Fruit fly (Drosophila melanogaster) whole organism, embryonic: ENCODE results near the gene Mob3.

Experiments used
- BEAF-32 ChIP-seq: fragments of 200-800 bp; sonication (Bioruptor generic); optimal IDR thresholded peaks from 3 replicates; lab custom pipeline; 2017; ENCODE audit warnings: missing biosample characterization, missing genetic modification characterization, mild to moderate bottlenecking, moderate library complexity, missing genetic modification reagents
- Bgb ChIP-seq: fragments of 200-800 bp; sonication (Bioruptor generic); IDR thresholded peaks from 2 replicates; pipeline ENCODE4 v1.3.6; 2022; ENCODE audit warnings: missing biosample characterization, missing genetic modification characterization; ENCODE audit not compliant: partially characterized antibody
- CG10209 ChIP-seq: fragments of 200-800 bp; sonication (Bioruptor generic); optimal IDR thresholded peaks from 3 replicates; lab custom pipeline; 2017; ENCODE audit warnings: missing biosample characterization, mild to moderate bottlenecking, missing genetic modification characterization, missing genetic modification reagents
- CG11560 ChIP-seq: fragments of 200-800 bp; sonication (Bioruptor generic); IDR thresholded peaks from 3 replicates; pipeline ENCODE4 v1.3.6; 2022; ENCODE audit warnings: missing biosample characterization, missing genetic modification characterization
- CG12942 ChIP-seq: fragments of 200-800 bp; sonication (Bioruptor generic); optimal IDR thresholded peaks from 3 replicates; lab custom pipeline; 2016; ENCODE audit warnings: missing biosample characterization, missing genetic modification characterization
- CG13624 ChIP-seq: fragments of 200-800 bp; sonication (Bioruptor generic); optimal IDR thresholded peaks from 2 replicates; lab custom pipeline; 2016; ENCODE audit warnings: missing biosample characterization, missing genetic modification characterization
- CG14965 ChIP-seq: fragments of 200-800 bp; sonication (Bioruptor generic); optimal IDR thresholded peaks from 2 replicates; lab custom pipeline; 2016; ENCODE audit warnings: missing biosample characterization, missing genetic modification characterization, borderline replicate concordance
- CG15011 ChIP-seq: fragments of 200-800 bp; sonication (Bioruptor generic); optimal IDR thresholded peaks from 3 replicates; lab custom pipeline; 2018; ENCODE audit warnings: missing biosample characterization, mild to moderate bottlenecking, missing genetic modification characterization
- CG15269 ChIP-seq: fragments of 200-800 bp; sonication (Bioruptor generic); optimal IDR thresholded peaks from 2 replicates; lab custom pipeline; 2018; ENCODE audit warnings: missing biosample characterization, mild to moderate bottlenecking, missing genetic modification characterization, moderate library complexity
- CG1529 ChIP-seq: fragments of 200-800 bp; sonication (Bioruptor generic); optimal IDR thresholded peaks from 3 replicates; lab custom pipeline; 2018; ENCODE audit warnings: missing biosample characterization, missing genetic modification characterization
- CG1603 ChIP-seq: fragments of 200-800 bp; sonication (Bioruptor generic); optimal IDR thresholded peaks from 2 replicates; lab custom pipeline; 2019; ENCODE audit warnings: missing biosample characterization, mild to moderate bottlenecking, missing genetic modification characterization, moderate library complexity
- CG16815 ChIP-seq: fragments of 200-800 bp; sonication (Bioruptor generic); optimal IDR thresholded peaks from 3 replicates; lab custom pipeline; 2017; ENCODE audit warnings: missing biosample characterization, mild to moderate bottlenecking, missing genetic modification characterization
- CG17328 ChIP-seq: fragments of 200-800 bp; sonication (Bioruptor generic); IDR thresholded peaks from 2 replicates; pipeline ENCODE4 v1.3.6; 2022; ENCODE audit warnings: missing biosample characterization, missing genetic modification characterization
- CG17385 ChIP-seq: fragments of 200-800 bp; sonication (Bioruptor generic); optimal IDR thresholded peaks from 3 replicates; lab custom pipeline; 2018; ENCODE audit warnings: missing biosample characterization, mild to moderate bottlenecking, missing genetic modification characterization
- CG17829 ChIP-seq: fragments of 200-800 bp; optimal IDR thresholded peaks from 2 replicates; lab custom pipeline; 2019; ENCODE audit warnings: missing biosample characterization, mild to moderate bottlenecking, missing genetic modification characterization, moderate library complexity
- CG30020 ChIP-seq: fragments of 200-800 bp; optimal IDR thresholded peaks from 2 replicates; lab custom pipeline; 2019; ENCODE audit warnings: missing biosample characterization, mild to moderate bottlenecking, missing genetic modification characterization, moderate library complexity
- CG34376 ChIP-seq: fragments of 200-800 bp; sonication (Bioruptor generic); optimal IDR thresholded peaks from 2 replicates; lab custom pipeline; 2018; ENCODE audit warnings: missing biosample characterization, mild to moderate bottlenecking, missing genetic modification characterization
- CG42726 ChIP-seq: fragments of 200-800 bp; sonication (Bioruptor generic); IDR thresholded peaks from 2 replicates; pipeline ENCODE4 v1.3.6; 2022; ENCODE audit warnings: missing biosample characterization, missing genetic modification characterization; ENCODE audit not compliant: partially characterized antibody
- CG4854 ChIP-seq: fragments of 200-800 bp; sonication (Bioruptor generic); optimal IDR thresholded peaks from 2 replicates; lab custom pipeline; 2016; ENCODE audit warnings: missing biosample characterization, missing genetic modification characterization, inconsistent platforms
- CG6689 ChIP-seq: fragments of 200-800 bp; sonication (Bioruptor generic); IDR thresholded peaks from 2 replicates; pipeline ENCODE4 v1.3.6; 2022; ENCODE audit warnings: missing biosample characterization, missing genetic modification characterization
- CG6791 ChIP-seq: fragments of 200-800 bp; sonication (Bioruptor generic); IDR thresholded peaks from 3 replicates; pipeline ENCODE4 v1.3.6; 2022; ENCODE audit warnings: missing biosample characterization, missing genetic modification characterization; ENCODE audit not compliant: partially characterized antibody
- D ChIP-seq, 2 experiments: fragments of 200-800 bp in 1 of 2; fragments of >200 bp in 1 of 2; sonication (Bioruptor generic) in 1 of 2; optimal IDR thresholded peaks; 2 replicates in 1 of 2; 3 replicates in 1 of 2; lab custom pipeline; 2017; ENCODE audit warnings: mild to moderate bottlenecking in 1 of 2, missing biosample characterization in 1 of 2, missing genetic modification characterization in 1 of 2, missing genetic modification reagents in 1 of 2
- Dbx ChIP-seq: fragments of 200-800 bp; sonication (Bioruptor generic); IDR thresholded peaks from 3 replicates; pipeline ENCODE4 v1.3.6; 2022; ENCODE audit warnings: missing biosample characterization, missing genetic modification characterization
- Dip2 ChIP-seq: fragments of 200-800 bp; sonication (Bioruptor generic); IDR thresholded peaks from 2 replicates; pipeline ENCODE4 v1.3.6; 2022; ENCODE audit warnings: missing biosample characterization, missing genetic modification characterization
- Doc3 ChIP-seq: fragments of 200-800 bp; sonication (Bioruptor generic); IDR thresholded peaks from 3 replicates; pipeline ENCODE4 v1.3.6; 2022; ENCODE audit warnings: missing biosample characterization, missing genetic modification characterization; ENCODE audit not compliant: partially characterized antibody
- Hr3 ChIP-seq: fragments of 200-800 bp; sonication (Bioruptor generic); optimal IDR thresholded peaks from 3 replicates; lab custom pipeline; 2016; ENCODE audit warnings: missing biosample characterization, missing genetic modification characterization
- Lim3 ChIP-seq: fragments of 200-800 bp; sonication (Bioruptor generic); IDR thresholded peaks from 2 replicates; pipeline ENCODE4 v1.3.6; 2022; ENCODE audit warnings: missing biosample characterization, missing genetic modification characterization
- Max ChIP-seq: fragments of 200-800 bp; sonication (Bioruptor generic); optimal IDR thresholded peaks from 2 replicates; lab custom pipeline; 2016; ENCODE audit warnings: missing biosample characterization, mild to moderate bottlenecking, missing genetic modification characterization
- Med ChIP-seq: fragments of 200-800 bp; sonication (Bioruptor generic); peaks from one replicate; lab custom pipeline; 2016; ENCODE audit warnings: missing biosample characterization, missing genetic modification characterization, mild to moderate bottlenecking, inconsistent platforms, moderate library complexity
- Myb ChIP-seq: fragments of 200-800 bp; sonication (Bioruptor generic); optimal IDR thresholded peaks from 2 replicates; lab custom pipeline; 2016; ENCODE audit warnings: missing biosample characterization, missing genetic modification characterization
- NK7.1 ChIP-seq: fragments of 200-800 bp; sonication (Bioruptor generic); optimal IDR thresholded peaks from 3 replicates; lab custom pipeline; 2016; ENCODE audit warnings: missing biosample characterization, missing genetic modification characterization
- Neu2 ChIP-seq: fragments of 200-800 bp; sonication (Bioruptor generic); optimal IDR thresholded peaks from 3 replicates; lab custom pipeline; 2016; ENCODE audit warnings: missing biosample characterization, missing genetic modification characterization, borderline replicate concordance
- Scr ChIP-seq: fragments of 200-800 bp; sonication (Bioruptor generic); IDR thresholded peaks from 2 replicates; pipeline ENCODE4 v1.3.6; 2022; ENCODE audit warnings: missing biosample characterization, missing genetic modification characterization; ENCODE audit not compliant: partially characterized antibody
- YL-1 ChIP-seq: fragments of 200-800 bp; sonication (Bioruptor generic); optimal IDR thresholded peaks from 3 replicates; lab custom pipeline; 2017; ENCODE audit warnings: missing biosample characterization, mild to moderate bottlenecking, missing genetic modification characterization
- amos ChIP-seq: fragments of 200-800 bp; sonication (Bioruptor generic); IDR thresholded peaks from 2 replicates; pipeline ENCODE4 v1.3.6; 2022; ENCODE audit warnings: missing biosample characterization, missing genetic modification characterization; ENCODE audit not compliant: partially characterized antibody
- ase ChIP-seq: fragments of 200-800 bp; sonication (Bioruptor generic); IDR thresholded peaks from 3 replicates; pipeline ENCODE4 v1.3.6; 2022; ENCODE audit warnings: missing biosample characterization, missing genetic modification characterization
- bab2 ChIP-seq: fragments of 200-800 bp; sonication (Bioruptor generic); optimal IDR thresholded peaks from 2 replicates; lab custom pipeline; 2016; ENCODE audit warnings: missing biosample characterization, missing genetic modification characterization
- bbx ChIP-seq: fragments of 200-800 bp; sonication (Bioruptor generic); IDR thresholded peaks from 2 replicates; pipeline ENCODE4 v1.3.6; 2022; ENCODE audit warnings: missing biosample characterization, missing genetic modification characterization; ENCODE audit not compliant: partially characterized antibody
- br ChIP-seq: fragments of >200 bp; optimal IDR thresholded peaks from 2 replicates; lab custom pipeline; 2017
- cato ChIP-seq: fragments of 200-800 bp; sonication (Bioruptor generic); optimal IDR thresholded peaks from 2 replicates; lab custom pipeline; 2016; ENCODE audit warnings: missing biosample characterization, missing genetic modification characterization, borderline replicate concordance
- en ChIP-seq: fragments of 200-800 bp; sonication (Bioruptor generic); optimal IDR thresholded peaks from 2 replicates; lab custom pipeline; 2016; ENCODE audit warnings: missing biosample characterization, missing genetic modification characterization
- luna ChIP-seq: fragments of 200-800 bp; sonication (Bioruptor generic); optimal IDR thresholded peaks from 2 replicates; lab custom pipeline; 2016; ENCODE audit warnings: missing biosample characterization, missing genetic modification characterization
- nerfin-1 ChIP-seq: fragments of 200-800 bp; sonication (Bioruptor generic); optimal IDR thresholded peaks from 3 replicates; lab custom pipeline; 2019; ENCODE audit warnings: missing biosample characterization, mild to moderate bottlenecking, missing genetic modification characterization, moderate library complexity
- nerfin-2 ChIP-seq: fragments of 200-800 bp; sonication (Bioruptor generic); IDR thresholded peaks from 2 replicates; pipeline ENCODE4 v1.3.6; 2022; ENCODE audit warnings: missing biosample characterization, missing genetic modification characterization; ENCODE audit not compliant: partially characterized antibody
- odd ChIP-seq: fragments of 200-800 bp; sonication (Bioruptor generic); optimal IDR thresholded peaks from 2 replicates; lab custom pipeline; 2017; ENCODE audit warnings: missing biosample characterization, mild to moderate bottlenecking, missing genetic modification characterization
- sd ChIP-seq: fragments of 200-800 bp; sonication (Bioruptor generic); optimal IDR thresholded peaks from 3 replicates; lab custom pipeline; 2018; ENCODE audit warnings: missing biosample characterization, mild to moderate bottlenecking, missing genetic modification characterization, moderate library complexity
- sens ChIP-seq: fragments of 200-800 bp; sonication (Bioruptor generic); peaks from one replicate; lab custom pipeline; 2016; ENCODE audit warnings: missing biosample characterization, missing genetic modification characterization
- slbo ChIP-seq: fragments of 200-800 bp; sonication (Bioruptor generic); IDR thresholded peaks from 2 replicates; pipeline ENCODE4 v1.3.6; 2022; ENCODE audit warnings: missing biosample characterization, missing genetic modification characterization
- twi ChIP-seq: fragments of 200-800 bp; optimal IDR thresholded peaks from 2 replicates; lab custom pipeline; 2019; ENCODE audit warnings: missing biosample characterization, mild to moderate bottlenecking, missing genetic modification characterization, moderate library complexity
- wor ChIP-seq: fragments of 200-800 bp; sonication (Bioruptor generic); IDR thresholded peaks from 2 replicates; pipeline ENCODE4 v1.3.6; 2022; ENCODE audit warnings: missing biosample characterization, missing genetic modification characterization

Gene Mob3

DNA sequence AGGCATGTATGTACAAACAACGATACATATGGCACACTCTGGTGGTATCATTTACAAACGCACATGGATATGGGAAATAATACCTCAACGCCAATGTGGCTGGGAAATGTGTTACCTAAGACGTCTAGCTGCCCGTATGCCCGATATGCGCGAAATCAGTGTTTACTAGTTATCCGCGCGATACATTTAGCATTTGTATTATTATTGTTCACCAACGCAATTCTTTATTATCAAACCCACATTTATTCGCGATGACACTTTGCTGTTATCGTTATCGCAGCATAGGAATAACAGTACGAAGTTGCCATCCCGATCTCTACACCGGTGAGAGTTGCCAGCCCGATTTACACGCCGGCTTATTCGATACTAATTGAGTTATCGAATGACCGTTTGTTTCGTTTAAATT lies 18.3 kb upstream of the Mob3 start, which contains the start of gene chico (continued):
- no peak for TF ChIP-seq CG1529 (GFP tag; lab: Kevin White, UChicago)
- no peak for TF ChIP-seq Neu2 (GFP tag; lab: Kevin White, UChicago)
- no peak for TF ChIP-seq odd (GFP tag; lab: Kevin White, UChicago)
- peak; percentile 82 for TF ChIP-seq sd (tag; lab: Kevin White, UChicago)
- TF ChIP-seq bab2 (GFP tag; lab: Kevin White, UChicago) = no peak
- TF ChIP-seq Scr (GFP tag; lab: Robert Waterston, UW) = peak; percentile 63
- TF ChIP-seq CG15269 (tag; lab: Kevin White, UChicago) = no peak
- peak; percentile 93 for TF ChIP-seq nerfin-1 (tag; lab: Kevin White, UChicago)
- peak; percentile 91 for TF ChIP-seq CG30020
- no peak for TF ChIP-seq CG10209
- no peak for TF ChIP-seq CG16815 (GFP tag; lab: Kevin White, UChicago)
- TF ChIP-seq CG15011 (GFP tag; lab: Kevin White, UChicago) = no peak
- peak; percentile 89 for TF ChIP-seq CG6791
- TF ChIP-seq Hr3 (GFP tag; lab: Kevin White, UChicago) = no peak
- no peak for TF ChIP-seq CG12942 (GFP tag; lab: Kevin White, UChicago)
- peak; percentile 68 for TF ChIP-seq CG13624 (GFP tag; lab: Kevin White, UChicago)
- no peak for TF ChIP-seq slbo (GFP tag; lab: Robert Waterston, UW)
- TF ChIP-seq CG4854 (GFP tag; lab: Kevin White, UChicago) = peak; percentile 4
- TF ChIP-seq NK7.1 = no peak
- TF ChIP-seq Max (GFP tag; lab: Kevin White, UChicago) = peak; percentile 23
- peak; percentile 22; the same call in 1 of the 3 replicates for TF ChIP-seq Dbx (GFP tag; lab: Robert Waterston, UW)
- TF ChIP-seq amos = no peak; the same call in 1 of the 2 replicates
- TF ChIP-seq luna = no peak
- peak; percentile 58; the same call in 1 of the 2 replicates for TF ChIP-seq nerfin-2
- TF ChIP-seq CG17829 (tag; lab: Kevin White, UChicago) = peak; percentile 53
- no peak for TF ChIP-seq CG6689 (GFP tag; lab: Robert Waterston, UW)
- TF ChIP-seq Lim3 = no peak
- no peak for TF ChIP-seq br (lab: Kevin White, UChicago)
- no peak for TF ChIP-seq D (optimal IDR thresholded peaks at IDR 0.05; lab: Kevin White, UChicago)
- no peak for TF ChIP-seq D (GFP tag; optimal IDR thresholded peaks at IDR 0.05; lab: Kevin White, UChicago)
- peak; percentile 63 for TF ChIP-seq CG34376 (GFP tag; lab: Kevin White, UChicago)
- peak; percentile 74 for TF ChIP-seq bbx (GFP tag; lab: Robert Waterston, UW)
- TF ChIP-seq CG17385 = no peak
- TF ChIP-seq CG11560 = peak; percentile 99
- TF ChIP-seq twi (tag; lab: Kevin White, UChicago) = peak; percentile 19
- TF ChIP-seq CG42726 (GFP tag; lab: Robert Waterston, UW) = peak; percentile 35; the same call in 1 of the 2 replicates
- TF ChIP-seq Dip2 (GFP tag; lab: Robert Waterston, UW) = no peak
- no peak for TF ChIP-seq CG14965 (GFP tag; lab: Kevin White, UChicago)
- TF ChIP-seq wor = no peak
- TF ChIP-seq CG17328 (GFP tag; lab: Robert Waterston, UW) = no peak
- TF ChIP-seq Myb (GFP tag; lab: Kevin White, UChicago) = peak; percentile 90
- TF ChIP-seq CG1603 = peak; percentile 83
- TF ChIP-seq sens (GFP tag; lab: Kevin White, UChicago) = no peak
- peak; percentile 83 for TF ChIP-seq Med (GFP tag; lab: Kevin White, UChicago)
- no peak for TF ChIP-seq en
- TF ChIP-seq Bgb (GFP tag; lab: Robert Waterston, UW) = peak; percentile 77
- TF ChIP-seq cato (GFP tag; lab: Kevin White, UChicago) = no peak
- peak; percentile 65 for TF ChIP-seq BEAF-32 (GFP tag; lab: Kevin White, UChicago)
- TF ChIP-seq ase (GFP tag; lab: Robert Waterston, UW) = no peak
- TF ChIP-seq Doc3 (GFP tag; lab: Robert Waterston, UW) = peak; percentile 50; the same call in 1 of the 3 replicates
- peak; percentile 62 for TF ChIP-seq YL-1 (GFP tag; lab: Kevin White, UChicago)
